Fruit fly (Drosophila melanogaster) whole organism, embryonic: ENCODE results near the gene e.

ENCODE experiments used
- Fer2 ChIP-seq: fragments of 200-800 bp; sonication (Bioruptor generic); optimal IDR thresholded peaks from 2 replicates; lab custom pipeline; 2018; ENCODE audit warnings: missing biosample characterization, mild to moderate bottlenecking, missing genetic modification characterization, moderate library complexity
- esg ChIP-seq: fragments of 200-800 bp; sonication (Bioruptor generic); conservative IDR thresholded peaks from 2 replicates; pipeline ENCODE4 v1.3.6; 2022; ENCODE audit warnings: missing biosample characterization, missing genetic modification characterization
- psq ChIP-seq: fragments of 200-800 bp; sonication (Bioruptor generic); optimal IDR thresholded peaks from 2 replicates; lab custom pipeline; 2017; ENCODE audit warnings: missing biosample characterization, missing genetic modification characterization

DNA sequence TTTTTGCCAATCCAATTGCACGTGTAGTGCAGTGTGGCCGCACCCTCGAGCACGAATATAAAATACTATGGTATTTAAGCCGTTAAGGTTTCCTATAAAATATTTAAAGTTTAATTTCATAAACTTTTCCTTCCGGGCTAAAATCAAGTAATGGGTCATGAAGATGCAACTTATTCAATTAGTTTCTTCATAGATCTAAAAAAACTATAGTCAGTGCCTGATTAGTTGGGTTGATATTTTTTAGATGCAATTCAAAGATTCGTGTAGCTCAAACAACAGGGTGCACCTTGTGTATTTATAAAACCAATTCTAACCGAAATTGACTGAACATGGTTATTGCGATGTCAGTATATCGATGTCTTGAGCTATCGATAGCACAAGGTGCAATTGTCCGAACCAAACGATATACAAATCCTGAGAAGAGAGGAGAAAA lies 18.2 kb downstream of the e start, which contains the start of the genes Smyd5 and Oga:
- TF ChIP-seq Fer2 (tag; lab: Kevin White, UChicago), result no peak
- TF ChIP-seq psq, result no peak
- TF ChIP-seq esg (GFP tag; lab: Robert Waterston, UW), result no peak
